Worm (Caenorhabditis elegans): Measurements from ENCODE around the gene ckb-4.

ckb-4 gene

DNA sequence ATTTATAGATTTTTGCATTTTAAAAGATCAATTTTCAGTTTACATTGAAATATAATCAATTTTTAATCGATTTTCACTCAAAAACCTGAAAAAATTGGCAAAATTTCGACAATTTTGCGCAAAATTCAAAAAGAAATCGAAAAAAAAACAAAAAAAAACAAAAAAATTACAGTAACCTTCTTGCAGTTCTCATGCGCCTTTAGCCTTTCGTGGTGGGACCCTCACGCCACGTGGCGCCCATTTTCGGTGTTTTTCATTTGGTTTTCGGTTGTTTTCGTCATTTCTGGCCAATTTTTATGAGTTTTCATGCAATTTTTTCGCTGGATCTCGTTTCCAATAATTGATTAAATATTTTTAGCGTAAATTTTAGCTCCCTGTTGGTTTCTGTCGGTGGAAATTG is 41.8 kb downstream of the ckb-4 start (continued):
- TF ChIP-seq atf-7 (tag; optimal IDR thresholded peaks at IDR 0.05) (no peak), ztf-25 (GFP tag; IDR thresholded peaks at IDR 0.05) (no peak), hsf-1 (GFP tag; IDR thresholded peaks at IDR 0.05) (no peak), nfya-2 (GFP tag; IDR thresholded peaks at IDR 0.05) (no peak), T07F8.4 (tag; optimal IDR thresholded peaks at IDR 0.05) (no peak), sdz-38 (tag; optimal IDR thresholded peaks at IDR 0.05) (no peak), rcor-1 (GFP tag; IDR thresholded peaks at IDR 0.05) (0 out of 2 replicates have a peak, but pooled peaks have one; percentile 8), ceh-79 (tag; optimal IDR thresholded peaks at IDR 0.05) (no peak), cebp-1 (GFP tag; IDR thresholded peaks at IDR 0.05) (no peak), cebp-1 (tag; optimal IDR thresholded peaks at IDR 0.05) (no peak), sea-2 (GFP tag; IDR thresholded peaks at IDR 0.05) (no peak), Y79H2A.3 (GFP tag; conservative IDR thresholded peaks at IDR 0.05) (no peak), somi-1 (GFP tag; optimal IDR thresholded peaks at IDR 0.05) (no peak), F57A8.1 (GFP tag; optimal IDR thresholded peaks at IDR 0.05) (no peak), nhr-80 (tag; optimal IDR thresholded peaks at IDR 0.05) (no peak), rpc-1 (optimal IDR thresholded peaks at IDR 0.05) (no peak), rpc-1 (tag; optimal IDR thresholded peaks at IDR 0.05) (no peak), madf-3 (GFP tag; IDR thresholded peaks at IDR 0.05) (no peak), lsy-27 (tag; optimal IDR thresholded peaks at IDR 0.05; ENCODE audit: borderline replicate concordance, insufficient read depth) (no peak), ZK185.1 (tag; optimal IDR thresholded peaks at IDR 0.05; ENCODE audit: poor library complexity, severe bottlenecking) (no peak), ztf-26 (tag; optimal IDR thresholded peaks at IDR 0.05) (no peak), aptf-3 (GFP tag; IDR thresholded peaks at IDR 0.05) (no peak), akir-1 (GFP tag; optimal IDR thresholded peaks at IDR 0.05) (no peak), snpc-1.3 (tag; optimal IDR thresholded peaks at IDR 0.05; ENCODE audit: insufficient read depth) (peak; percentile 69), ztf-6 (GFP tag; IDR thresholded peaks at IDR 0.05) (no peak), cebp-2 (GFP tag; IDR thresholded peaks at IDR 0.05) (no peak), F49E8.2 (tag; optimal IDR thresholded peaks at IDR 0.05; ENCODE audit: insufficient read depth) (peak; percentile 51), xnd-1 (tag; optimal IDR thresholded peaks at IDR 0.05) (peak; percentile 52), F52B5.7 (tag; optimal IDR thresholded peaks at IDR 0.05) (no peak), mel-28 (tag; optimal IDR thresholded peaks at IDR 0.05; ENCODE audit: borderline replicate concordance) (no peak), attf-6 (GFP tag; IDR thresholded peaks at IDR 0.05) (no peak), zfh-2 (GFP tag; conservative IDR thresholded peaks at IDR 0.05) (no peak), lin-35 (GFP tag; optimal IDR thresholded peaks at IDR 0.05) (no peak), F57C9.4 (tag; optimal IDR thresholded peaks at IDR 0.05) (no peak), ceh-91 (GFP tag; IDR thresholded peaks at IDR 0.05) (peak; percentile 90), Y67H2A.10 (GFP tag; conservative IDR thresholded peaks at IDR 0.05) (0 out of 2 replicates have a peak, but pooled peaks have one; percentile 30), gei-17 (GFP tag; optimal IDR thresholded peaks at IDR 0.05) (no peak), dpff-1 (tag; optimal IDR thresholded peaks at IDR 0.05) (no peak), B0019.2 (GFP tag; conservative IDR thresholded peaks at IDR 0.05) (peak; percentile 55; the same call in 1 of the 2 replicates), F10E7.11 (tag; optimal IDR thresholded peaks at IDR 0.05) (no peak), lin-40 (tag; optimal IDR thresholded peaks at IDR 0.05) (no peak), pbrm-1 (GFP tag; IDR thresholded peaks at IDR 0.05) (peak; percentile 65), F55B11.4 (tag; optimal IDR thresholded peaks at IDR 0.05; ENCODE audit: borderline replicate concordance, insufficient read depth) (no peak), rec-8 (tag; optimal IDR thresholded peaks at IDR 0.05) (no peak), ztf-28 (GFP tag; IDR thresholded peaks at IDR 0.05) (no peak), repo-1 (tag; optimal IDR thresholded peaks at IDR 0.05) (no peak), zim-3 (tag; optimal IDR thresholded peaks at IDR 0.05) (no peak), him-1 (tag; optimal IDR thresholded peaks at IDR 0.05) (no peak), mes-4 (tag; optimal IDR thresholded peaks at IDR 0.05) (no peak)

Data from whole organism, young adult.